Worm (Caenorhabditis elegans): Measurements from ENCODE around the gene F16G10.10.

DNA sequence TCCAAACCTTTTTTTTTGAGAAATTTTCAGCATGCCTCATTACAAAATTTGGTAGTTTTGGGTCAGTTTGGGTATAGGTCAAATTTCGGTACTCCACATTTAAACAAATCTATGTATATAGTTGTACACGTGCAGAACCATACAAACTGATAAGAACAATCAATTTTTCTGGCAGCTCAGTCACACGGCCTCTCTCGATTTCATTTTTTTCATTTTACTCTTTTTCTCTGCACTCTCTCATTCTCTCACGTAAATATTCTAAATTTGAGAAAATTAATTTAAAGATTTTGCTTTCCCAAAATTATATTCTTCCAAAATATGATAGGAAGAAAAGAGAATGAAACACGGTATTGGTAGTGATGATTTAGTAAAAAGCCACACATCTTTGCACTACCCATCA lies 30.4 kb upstream of the F16G10.10 start:
- TF ChIP-seq ama-1 (optimal IDR thresholded peaks at IDR 0.05) = no peak
- no peak for TF ChIP-seq fkh-2 (tag; optimal IDR thresholded peaks at IDR 0.05)
- TF ChIP-seq lin-39 (tag; optimal IDR thresholded peaks at IDR 0.05) = no peak
- TF ChIP-seq unc-39 (tag; optimal IDR thresholded peaks at IDR 0.05) = no peak
- peak; percentile 57 for TF ChIP-seq pqm-1 (tag; optimal IDR thresholded peaks at IDR 0.05)
- no peak for TF ChIP-seq tbx-2 (tag; optimal IDR thresholded peaks at IDR 0.05)
- no peak for TF ChIP-seq nhr-12 (tag; optimal IDR thresholded peaks at IDR 0.05)
- TF ChIP-seq unc-62 (GFP tag; optimal IDR thresholded peaks at IDR 0.05) = no peak
- no peak for TF ChIP-seq ZK546.5 (tag; optimal IDR thresholded peaks at IDR 0.05)
- TF ChIP-seq aly-2 (tag; optimal IDR thresholded peaks at IDR 0.05) = no peak
- no peak for TF ChIP-seq R02D3.7 (tag; optimal IDR thresholded peaks at IDR 0.05)
- TF ChIP-seq skn-1 (tag; optimal IDR thresholded peaks at IDR 0.05) = no peak
- TF ChIP-seq snpc-4 (tag; optimal IDR thresholded peaks at IDR 0.05) = no peak
- TF ChIP-seq pha-4 (tag; optimal IDR thresholded peaks at IDR 0.05) = peak; percentile 36

Measured in whole organism, L3 larva.